Fruit fly (Drosophila melanogaster) whole organism, embryonic: ENCODE data around the gene GstD5.

Source experiments
- B-H2 ChIP-seq: fragments of 200-800 bp; sonication (Bioruptor generic); optimal IDR thresholded peaks from 2 replicates; lab custom pipeline; 2018; ENCODE audit warnings: missing biosample characterization, mild to moderate bottlenecking, missing genetic modification characterization
- BEAF-32 ChIP-seq: fragments of 200-800 bp; sonication (Bioruptor generic); optimal IDR thresholded peaks from 3 replicates; lab custom pipeline; 2017; ENCODE audit warnings: missing biosample characterization, missing genetic modification characterization, mild to moderate bottlenecking, moderate library complexity, missing genetic modification reagents
- Bgb ChIP-seq: fragments of 200-800 bp; sonication (Bioruptor generic); IDR thresholded peaks from 2 replicates; pipeline ENCODE4 v1.3.6; 2022; ENCODE audit warnings: missing biosample characterization, missing genetic modification characterization; ENCODE audit not compliant: partially characterized antibody
- CG10267 ChIP-seq: fragments of 200-800 bp; sonication (Bioruptor generic); optimal IDR thresholded peaks from 2 replicates; lab custom pipeline; 2018; ENCODE audit warnings: missing biosample characterization, mild to moderate bottlenecking, missing genetic modification characterization, moderate library complexity
- CG10431 ChIP-seq: fragments of 200-800 bp; sonication (Bioruptor generic); optimal IDR thresholded peaks from 3 replicates; lab custom pipeline; 2018; ENCODE audit warnings: missing biosample characterization, mild to moderate bottlenecking, missing genetic modification characterization
- CG11093 ChIP-seq: fragments of 200-800 bp; sonication (Bioruptor generic); IDR thresholded peaks from 3 replicates; pipeline ENCODE4 v1.3.6; 2022; ENCODE audit warnings: missing biosample characterization, missing genetic modification characterization
- CG11456 ChIP-seq: fragments of 200-800 bp; sonication (Bioruptor generic); IDR thresholded peaks from 3 replicates; pipeline ENCODE4 v1.3.6; 2022; ENCODE audit warnings: missing biosample characterization, missing genetic modification characterization
- CG12104 ChIP-seq: fragments of 200-800 bp; sonication (Bioruptor generic); optimal IDR thresholded peaks from 3 replicates; lab custom pipeline; 2016; ENCODE audit warnings: missing biosample characterization, missing genetic modification characterization
- CG13775 ChIP-seq: fragments of 200-800 bp; sonication (Bioruptor generic); optimal IDR thresholded peaks from 3 replicates; lab custom pipeline; 2017; ENCODE audit warnings: missing biosample characterization, mild to moderate bottlenecking, missing genetic modification characterization
- CG17612 ChIP-seq: fragments of 200-800 bp; sonication (Bioruptor generic); IDR thresholded peaks from 2 replicates; pipeline ENCODE4 v1.3.6; 2022; ENCODE audit warnings: missing biosample characterization, missing genetic modification characterization
- CG31388 ChIP-seq: fragments of 200-800 bp; sonication (Bioruptor generic); optimal IDR thresholded peaks from 2 replicates; lab custom pipeline; 2016; ENCODE audit warnings: missing biosample characterization, missing genetic modification characterization
- CG34224 ChIP-seq: fragments of 200-800 bp; sonication (Bioruptor generic); IDR thresholded peaks from 3 replicates; pipeline ENCODE4 v1.3.6; 2022; ENCODE audit warnings: missing biosample characterization, missing genetic modification characterization; ENCODE audit not compliant: partially characterized antibody
- CG4820 ChIP-seq: fragments of 200-800 bp; sonication (Bioruptor generic); optimal IDR thresholded peaks from 3 replicates; lab custom pipeline; 2016; ENCODE audit warnings: missing biosample characterization, missing genetic modification characterization
- CG5245 ChIP-seq: fragments of 200-800 bp; sonication (Bioruptor generic); optimal IDR thresholded peaks from 3 replicates; lab custom pipeline; 2016; ENCODE audit warnings: missing biosample characterization, missing genetic modification characterization
- CG5953 ChIP-seq: fragments of 200-800 bp; sonication (Bioruptor generic); IDR thresholded peaks from 2 replicates; pipeline ENCODE4 v1.3.6; 2022; ENCODE audit warnings: missing biosample characterization, missing genetic modification characterization
- CG6791 ChIP-seq: fragments of 200-800 bp; sonication (Bioruptor generic); IDR thresholded peaks from 3 replicates; pipeline ENCODE4 v1.3.6; 2022; ENCODE audit warnings: missing biosample characterization, missing genetic modification characterization; ENCODE audit not compliant: partially characterized antibody
- CG8359 ChIP-seq: fragments of 200-800 bp; sonication (Bioruptor generic); optimal IDR thresholded peaks from 2 replicates; lab custom pipeline; 2017; ENCODE audit warnings: missing biosample characterization, mild to moderate bottlenecking, missing genetic modification characterization, borderline replicate concordance
- CG8924 ChIP-seq: fragments of 200-800 bp; optimal IDR thresholded peaks from 3 replicates; lab custom pipeline; 2019; ENCODE audit warnings: missing biosample characterization, mild to moderate bottlenecking, missing genetic modification characterization, moderate library complexity
- D ChIP-seq, 2 experiments: fragments of 200-800 bp in 1 of 2; fragments of >200 bp in 1 of 2; sonication (Bioruptor generic) in 1 of 2; optimal IDR thresholded peaks; 2 replicates in 1 of 2; 3 replicates in 1 of 2; lab custom pipeline; 2017; ENCODE audit warnings: mild to moderate bottlenecking in 1 of 2, missing biosample characterization in 1 of 2, missing genetic modification characterization in 1 of 2, missing genetic modification reagents in 1 of 2
- Dad ChIP-seq: fragments of 200-800 bp; sonication (Bioruptor generic); optimal IDR thresholded peaks from 3 replicates; lab custom pipeline; 2016; ENCODE audit warnings: missing biosample characterization, missing genetic modification characterization
- Deaf1 ChIP-seq: fragments of 200-800 bp; optimal IDR thresholded peaks from 3 replicates; lab custom pipeline; 2019; ENCODE audit warnings: missing biosample characterization, mild to moderate bottlenecking, missing genetic modification characterization, moderate library complexity
- Ets65A ChIP-seq: fragments of 200-800 bp; sonication (Bioruptor generic); peaks from one replicate; lab custom pipeline; 2016; ENCODE audit warnings: missing biosample characterization, missing genetic modification characterization
- Gsc ChIP-seq: fragments of 200-800 bp; sonication (Bioruptor generic); IDR thresholded peaks from 2 replicates; pipeline ENCODE4 v1.3.6; 2022; ENCODE audit warnings: missing biosample characterization, missing genetic modification characterization
- Hey ChIP-seq: fragments of 200-800 bp; sonication (Bioruptor generic); optimal IDR thresholded peaks from 3 replicates; lab custom pipeline; 2018; ENCODE audit warnings: missing biosample characterization, mild to moderate bottlenecking, missing genetic modification characterization
- Hmr ChIP-seq: fragments of 200-800 bp; sonication (Bioruptor generic); optimal IDR thresholded peaks from 3 replicates; lab custom pipeline; 2017; ENCODE audit warnings: mild to moderate bottlenecking, missing biosample characterization, missing genetic modification reagents, missing genetic modification characterization
- Mes4 ChIP-seq: fragments of 200-800 bp; sonication (Bioruptor generic); optimal IDR thresholded peaks from 2 replicates; lab custom pipeline; 2016; ENCODE audit warnings: missing biosample characterization, missing genetic modification characterization
- Ptx1 ChIP-seq: fragments of 200-800 bp; sonication (Bioruptor generic); IDR thresholded peaks from 2 replicates; pipeline ENCODE4 v1.3.6; 2022; ENCODE audit warnings: missing biosample characterization, missing genetic modification characterization
- abd-A ChIP-seq: fragments of 200-800 bp; sonication (Bioruptor generic); optimal IDR thresholded peaks from 3 replicates; lab custom pipeline; 2019; ENCODE audit warnings: missing biosample characterization, mild to moderate bottlenecking, missing genetic modification characterization, moderate library complexity
- amos ChIP-seq: fragments of 200-800 bp; sonication (Bioruptor generic); IDR thresholded peaks from 2 replicates; pipeline ENCODE4 v1.3.6; 2022; ENCODE audit warnings: missing biosample characterization, missing genetic modification characterization; ENCODE audit not compliant: partially characterized antibody
- ara ChIP-seq: fragments of 200-800 bp; sonication (Bioruptor generic); IDR thresholded peaks from 2 replicates; pipeline ENCODE4 v1.3.6; 2022; ENCODE audit warnings: missing biosample characterization, missing genetic modification characterization
- dan ChIP-seq: fragments of 200-800 bp; sonication (Bioruptor generic); IDR thresholded peaks from 2 replicates; pipeline ENCODE4 v1.3.6; 2022; ENCODE audit warnings: missing biosample characterization, missing genetic modification characterization
- lmd ChIP-seq: fragments of 200-800 bp; sonication (Bioruptor generic); IDR thresholded peaks from 2 replicates; pipeline ENCODE4 v1.3.6; 2022; ENCODE audit warnings: missing biosample characterization, missing genetic modification characterization
- nerfin-2 ChIP-seq: fragments of 200-800 bp; sonication (Bioruptor generic); IDR thresholded peaks from 2 replicates; pipeline ENCODE4 v1.3.6; 2022; ENCODE audit warnings: missing biosample characterization, missing genetic modification characterization; ENCODE audit not compliant: partially characterized antibody
- p53 ChIP-seq: fragments of 200-800 bp; sonication (Bioruptor generic); optimal IDR thresholded peaks from 2 replicates; lab custom pipeline; 2016; ENCODE audit warnings: missing biosample characterization, missing genetic modification characterization
- psq ChIP-seq: fragments of 200-800 bp; sonication (Bioruptor generic); optimal IDR thresholded peaks from 2 replicates; lab custom pipeline; 2017; ENCODE audit warnings: missing biosample characterization, missing genetic modification characterization
- row ChIP-seq: fragments of 200-800 bp; sonication (Bioruptor generic); IDR thresholded peaks from 3 replicates; pipeline ENCODE4 v1.3.6; 2022; ENCODE audit warnings: missing biosample characterization, missing genetic modification characterization
- run ChIP-seq: fragments of 200-800 bp; sonication (Bioruptor generic); optimal IDR thresholded peaks from 3 replicates; lab custom pipeline; 2018; ENCODE audit warnings: missing biosample characterization, mild to moderate bottlenecking, missing genetic modification characterization
- tio ChIP-seq: fragments of 200-800 bp; sonication (Bioruptor generic); optimal IDR thresholded peaks from 2 replicates; lab custom pipeline; 2017; ENCODE audit warnings: missing biosample characterization, missing genetic modification characterization, inconsistent platforms
- z ChIP-seq: fragments of 200-800 bp; sonication (Bioruptor generic); IDR thresholded peaks from 3 replicates; pipeline ENCODE4 v1.3.6; 2022; ENCODE audit warnings: missing biosample characterization, missing genetic modification characterization

Gene GstD5

DNA sequence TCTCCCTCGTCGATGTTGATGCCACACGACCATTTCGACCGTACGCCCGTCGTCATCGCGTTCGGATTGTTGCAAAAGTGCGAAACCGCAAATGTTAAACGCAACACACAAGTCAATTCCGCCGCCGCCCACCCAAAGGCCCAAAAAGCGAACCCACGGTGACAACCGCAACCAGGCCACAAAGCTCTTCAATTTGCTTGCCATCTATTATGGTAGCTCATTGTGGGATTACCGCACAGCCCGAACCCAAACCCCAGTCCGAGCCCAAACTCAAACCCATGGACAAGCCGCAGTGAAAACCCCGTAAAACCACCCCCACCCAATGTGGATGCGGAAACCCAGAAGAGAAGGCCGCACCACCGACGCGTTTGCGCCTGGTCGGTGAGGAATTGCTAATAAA lies 45.7 kb upstream of the GstD5 start (continued):
- peak; percentile 85 for TF ChIP-seq Hey (tag; lab: Kevin White, UChicago)
- no peak for TF ChIP-seq nerfin-2
- no peak for TF ChIP-seq Dad
- no peak for TF ChIP-seq CG13775 (GFP tag; lab: Kevin White, UChicago)
- TF ChIP-seq CG10267 (tag; lab: Kevin White, UChicago), result no peak
- TF ChIP-seq run (tag; lab: Kevin White, UChicago), result peak; percentile 93
- no peak for TF ChIP-seq BEAF-32 (GFP tag; lab: Kevin White, UChicago)
- no peak for TF ChIP-seq tio (GFP tag; lab: Kevin White, UChicago)
- no peak for TF ChIP-seq CG6791 (GFP tag; lab: Robert Waterston, UW)
- TF ChIP-seq CG4820 (GFP tag; lab: Kevin White, UChicago), result no peak
- TF ChIP-seq lmd (GFP tag; lab: Robert Waterston, UW), result no peak
- TF ChIP-seq CG8924, result no peak
- TF ChIP-seq Bgb (GFP tag; lab: Robert Waterston, UW), result peak; percentile 14; the same call in 1 of the 2 replicates
- no peak for TF ChIP-seq CG34224 (GFP tag; lab: Robert Waterston, UW)
- no peak for TF ChIP-seq CG8359 (GFP tag; lab: Kevin White, UChicago)
- TF ChIP-seq CG17612 (GFP tag; lab: Robert Waterston, UW), result no peak
- no peak for TF ChIP-seq CG31388 (GFP tag; lab: Kevin White, UChicago)
- TF ChIP-seq B-H2, result no peak
- no peak for TF ChIP-seq Gsc (GFP tag; lab: Robert Waterston, UW)
- no peak for TF ChIP-seq Ptx1
- no peak for TF ChIP-seq CG10431 (GFP tag; lab: Kevin White, UChicago)
- TF ChIP-seq psq (GFP tag; lab: Kevin White, UChicago), result no peak
- no peak for TF ChIP-seq ara
- TF ChIP-seq D (optimal IDR thresholded peaks at IDR 0.05; lab: Kevin White, UChicago), result no peak
- no peak for TF ChIP-seq D (GFP tag; optimal IDR thresholded peaks at IDR 0.05; lab: Kevin White, UChicago)
- no peak for TF ChIP-seq Mes4
- TF ChIP-seq Ets65A, result peak; percentile 47
- no peak for TF ChIP-seq row (GFP tag; lab: Robert Waterston, UW)
- no peak for TF ChIP-seq CG11456
- no peak for TF ChIP-seq dan
- TF ChIP-seq abd-A (tag; lab: Kevin White, UChicago), result peak; percentile 43
- peak; percentile 43 for TF ChIP-seq Deaf1 (tag; lab: Kevin White, UChicago)
- TF ChIP-seq CG5245 (GFP tag; lab: Kevin White, UChicago), result no peak
- no peak for TF ChIP-seq Hmr (GFP tag; lab: Kevin White, UChicago)

- TF ChIP-seq CG12104 (GFP tag; lab: Kevin White, UChicago) (no peak), z (no peak), CG5953 (GFP tag; lab: Robert Waterston, UW) (no peak), amos (no peak), p53 (GFP tag; lab: Kevin White, UChicago) (no peak), CG11093 (GFP tag; lab: Robert Waterston, UW) (no peak)
Observed at dm6 chr3R:12341374-12341773, 34.2 kb upstream of the GstD5 start, which contains the start of gene Sgsf. Gene Sgsf (plus strand): TSS chr3R:12341674.
